Fruit fly (Drosophila melanogaster) whole organism, embryonic: ENCODE results near the gene Lrr47.

Source experiments
- Awh ChIP-seq: fragments of 200-800 bp; sonication (Bioruptor generic); IDR thresholded peaks from 2 replicates; pipeline ENCODE4, ENCODE4 v1.3.6; 2022; ENCODE audit warnings: missing biosample characterization, missing genetic modification characterization
- B-H2 ChIP-seq: fragments of 200-800 bp; sonication (Bioruptor generic); optimal IDR thresholded peaks from 2 replicates; lab custom pipeline; 2018; ENCODE audit warnings: missing biosample characterization, mild to moderate bottlenecking, missing genetic modification characterization
- Bgb ChIP-seq: fragments of 200-800 bp; sonication (Bioruptor generic); IDR thresholded peaks from 2 replicates; pipeline ENCODE4 v1.3.6; 2022; ENCODE audit warnings: missing biosample characterization, missing genetic modification characterization; ENCODE audit not compliant: partially characterized antibody
- CG12219 ChIP-seq: fragments of 200-800 bp; sonication (Bioruptor generic); optimal IDR thresholded peaks from 3 replicates; lab custom pipeline; 2018; ENCODE audit warnings: missing biosample characterization, mild to moderate bottlenecking, missing genetic modification characterization
- CG16863 ChIP-seq: fragments of 200-800 bp; sonication (Bioruptor generic); optimal IDR thresholded peaks from 3 replicates; lab custom pipeline; 2016; ENCODE audit warnings: missing biosample characterization, missing genetic modification characterization
- CG2120 ChIP-seq: fragments of 200-800 bp; sonication (Bioruptor generic); optimal IDR thresholded peaks from 3 replicates; lab custom pipeline; 2016; ENCODE audit warnings: missing biosample characterization, missing genetic modification characterization
- CG30403 ChIP-seq: fragments of 200-800 bp; sonication (Bioruptor generic); optimal IDR thresholded peaks from 3 replicates; lab custom pipeline; 2016; ENCODE audit warnings: missing biosample characterization, missing genetic modification characterization
- CG30431 ChIP-seq: fragments of 200-800 bp; sonication (Bioruptor generic); optimal IDR thresholded peaks from 2 replicates; lab custom pipeline; 2017; ENCODE audit warnings: missing biosample characterization, missing genetic modification characterization
- CG34376 ChIP-seq: fragments of 200-800 bp; sonication (Bioruptor generic); optimal IDR thresholded peaks from 2 replicates; lab custom pipeline; 2018; ENCODE audit warnings: missing biosample characterization, mild to moderate bottlenecking, missing genetic modification characterization
- CG4404 ChIP-seq: fragments of 200-800 bp; sonication (Bioruptor generic); IDR thresholded peaks from 2 replicates; pipeline ENCODE4 v1.3.6; 2022; ENCODE audit warnings: missing biosample characterization, missing genetic modification characterization
- CG4707 ChIP-seq: fragments of 200-800 bp; sonication (Bioruptor generic); optimal IDR thresholded peaks from 2 replicates; lab custom pipeline; 2018; ENCODE audit warnings: missing biosample characterization, mild to moderate bottlenecking, missing genetic modification characterization, moderate library complexity
- CG5953 ChIP-seq: fragments of 200-800 bp; sonication (Bioruptor generic); IDR thresholded peaks from 2 replicates; pipeline ENCODE4 v1.3.6; 2022; ENCODE audit warnings: missing biosample characterization, missing genetic modification characterization
- CG6254 ChIP-seq: fragments of 200-800 bp; sonication (Bioruptor generic); optimal IDR thresholded peaks from 3 replicates; lab custom pipeline; 2017; ENCODE audit warnings: mild to moderate bottlenecking, missing biosample characterization, missing genetic modification reagents, missing genetic modification characterization
- CG7786 ChIP-seq: fragments of 200-800 bp; sonication (Bioruptor generic); optimal IDR thresholded peaks from 2 replicates; lab custom pipeline; 2016; ENCODE audit warnings: missing biosample characterization, missing genetic modification characterization
- CG9437 ChIP-seq: fragments of 200-800 bp; sonication (Bioruptor generic); optimal IDR thresholded peaks from 2 replicates; lab custom pipeline; 2018; ENCODE audit warnings: missing biosample characterization, mild to moderate bottlenecking, missing genetic modification characterization
- D19B ChIP-seq: fragments of 200-800 bp; sonication (Bioruptor generic); optimal IDR thresholded peaks from 2 replicates; lab custom pipeline; 2017; ENCODE audit warnings: missing biosample characterization, mild to moderate bottlenecking, missing genetic modification characterization
- Dad ChIP-seq: fragments of 200-800 bp; sonication (Bioruptor generic); optimal IDR thresholded peaks from 3 replicates; lab custom pipeline; 2016; ENCODE audit warnings: missing biosample characterization, missing genetic modification characterization
- ERR ChIP-seq: fragments of 200-800 bp; sonication (Bioruptor generic); optimal IDR thresholded peaks from 2 replicates; lab custom pipeline; 2016; ENCODE audit warnings: missing biosample characterization, missing genetic modification characterization
- Ets97D ChIP-seq: fragments of 200-800 bp; sonication (Bioruptor generic); optimal IDR thresholded peaks from 3 replicates; lab custom pipeline; 2016; ENCODE audit warnings: missing biosample characterization, missing genetic modification characterization
- Fer1 ChIP-seq: fragments of 200-800 bp; sonication (Bioruptor generic); optimal IDR thresholded peaks from 2 replicates; lab custom pipeline; 2017; ENCODE audit warnings: missing biosample characterization, mild to moderate bottlenecking, missing genetic modification characterization
- Gsc ChIP-seq: fragments of 200-800 bp; sonication (Bioruptor generic); IDR thresholded peaks from 2 replicates; pipeline ENCODE4 v1.3.6; 2022; ENCODE audit warnings: missing biosample characterization, missing genetic modification characterization
- Hey ChIP-seq: fragments of 200-800 bp; sonication (Bioruptor generic); optimal IDR thresholded peaks from 3 replicates; lab custom pipeline; 2018; ENCODE audit warnings: missing biosample characterization, mild to moderate bottlenecking, missing genetic modification characterization
- HmgZ ChIP-seq: fragments of 200-800 bp; sonication (Bioruptor generic); optimal IDR thresholded peaks from 2 replicates; lab custom pipeline; 2018; ENCODE audit warnings: missing biosample characterization, mild to moderate bottlenecking, missing genetic modification characterization
- Hmr ChIP-seq: fragments of 200-800 bp; sonication (Bioruptor generic); optimal IDR thresholded peaks from 3 replicates; lab custom pipeline; 2017; ENCODE audit warnings: mild to moderate bottlenecking, missing biosample characterization, missing genetic modification reagents, missing genetic modification characterization
- Med ChIP-seq: fragments of 200-800 bp; sonication (Bioruptor generic); peaks from one replicate; lab custom pipeline; 2016; ENCODE audit warnings: missing biosample characterization, missing genetic modification characterization, mild to moderate bottlenecking, inconsistent platforms, moderate library complexity
- Nf-YC ChIP-seq: fragments of 200-800 bp; optimal IDR thresholded peaks from 3 replicates; lab custom pipeline; 2019; ENCODE audit warnings: missing biosample characterization, mild to moderate bottlenecking, missing genetic modification characterization, moderate library complexity
- Opbp ChIP-seq: fragments of 200-800 bp; sonication (Bioruptor generic); IDR thresholded peaks from 3 replicates; pipeline ENCODE4 v1.3.6; 2022; ENCODE audit warnings: missing biosample characterization, missing genetic modification characterization; ENCODE audit not compliant: partially characterized antibody
- Tbp ChIP-seq: fragments of >200 bp; optimal IDR thresholded peaks from 2 replicates; lab custom pipeline; 2018; ENCODE audit warnings: missing biosample characterization, missing genetic modification characterization
- Trl ChIP-seq, 3 experiments: fragments of >200 bp in 2 of 3; fragments of 200-800 bp in 1 of 3; sonication (Bioruptor generic) in 1 of 3; optimal IDR thresholded peaks; 2 replicates in 1 of 3; 3 replicates in 2 of 3; lab custom pipeline; 2016 to 2017; ENCODE audit warnings: missing biosample characterization in 1 of 3, missing genetic modification characterization in 1 of 3
- YL-1 ChIP-seq: fragments of 200-800 bp; sonication (Bioruptor generic); optimal IDR thresholded peaks from 3 replicates; lab custom pipeline; 2017; ENCODE audit warnings: missing biosample characterization, mild to moderate bottlenecking, missing genetic modification characterization
- amos ChIP-seq: fragments of 200-800 bp; sonication (Bioruptor generic); IDR thresholded peaks from 2 replicates; pipeline ENCODE4 v1.3.6; 2022; ENCODE audit warnings: missing biosample characterization, missing genetic modification characterization; ENCODE audit not compliant: partially characterized antibody
- ap ChIP-seq: fragments of 200-800 bp; sonication (Bioruptor generic); IDR thresholded peaks from 2 replicates; pipeline ENCODE4 v1.3.6; 2022; ENCODE audit warnings: missing biosample characterization, missing genetic modification characterization
- bigmax ChIP-seq: fragments of 200-800 bp; sonication (Bioruptor generic); optimal IDR thresholded peaks from 2 replicates; lab custom pipeline; 2018; ENCODE audit warnings: missing biosample characterization, mild to moderate bottlenecking, missing genetic modification characterization
- bsh ChIP-seq, 2 experiments: fragments of 200-800 bp; sonication (Bioruptor generic); optimal IDR thresholded peaks; 2 replicates each; lab custom pipeline; 2017 to 2018; ENCODE audit warnings: mild to moderate bottlenecking in 2 of 2, missing biosample characterization in 2 of 2, missing genetic modification characterization in 2 of 2, moderate library complexity in 1 of 2
- corto ChIP-seq: fragments of 200-800 bp; sonication (Bioruptor generic); optimal IDR thresholded peaks from 2 replicates; lab custom pipeline; 2016; ENCODE audit warnings: missing biosample characterization, mild to moderate bottlenecking, missing genetic modification characterization, moderate library complexity
- danr ChIP-seq: fragments of 200-800 bp; sonication (Bioruptor generic); IDR thresholded peaks from 2 replicates; pipeline ENCODE4 v1.3.6; 2022; ENCODE audit warnings: missing biosample characterization, missing genetic modification characterization
- lbe ChIP-seq: fragments of 200-800 bp; sonication (Bioruptor generic); optimal IDR thresholded peaks from 2 replicates; lab custom pipeline; 2016; ENCODE audit warnings: missing biosample characterization, mild to moderate bottlenecking, missing genetic modification characterization
- odd ChIP-seq: fragments of 200-800 bp; sonication (Bioruptor generic); optimal IDR thresholded peaks from 2 replicates; lab custom pipeline; 2017; ENCODE audit warnings: missing biosample characterization, mild to moderate bottlenecking, missing genetic modification characterization
- otp ChIP-seq: fragments of 200-800 bp; sonication (Bioruptor generic); IDR thresholded peaks from 3 replicates; pipeline ENCODE4, ENCODE4 v1.3.6; 2022; ENCODE audit warnings: missing biosample characterization, missing genetic modification characterization
- phol ChIP-seq: fragments of 200-800 bp; sonication (Bioruptor generic); optimal IDR thresholded peaks from 3 replicates; lab custom pipeline; 2018; ENCODE audit warnings: missing biosample characterization, mild to moderate bottlenecking, missing genetic modification characterization, moderate library complexity
- repo ChIP-seq: fragments of 200-800 bp; sonication (Bioruptor generic); optimal IDR thresholded peaks from 2 replicates; lab custom pipeline; 2016; ENCODE audit warnings: missing biosample characterization, missing genetic modification characterization
- row ChIP-seq: fragments of 200-800 bp; sonication (Bioruptor generic); IDR thresholded peaks from 3 replicates; pipeline ENCODE4 v1.3.6; 2022; ENCODE audit warnings: missing biosample characterization, missing genetic modification characterization
- sens ChIP-seq: fragments of 200-800 bp; sonication (Bioruptor generic); peaks from one replicate; lab custom pipeline; 2016; ENCODE audit warnings: missing biosample characterization, missing genetic modification characterization
- slbo ChIP-seq: fragments of 200-800 bp; sonication (Bioruptor generic); IDR thresholded peaks from 2 replicates; pipeline ENCODE4 v1.3.6; 2022; ENCODE audit warnings: missing biosample characterization, missing genetic modification characterization
- tgo ChIP-seq: fragments of 200-800 bp; sonication (Bioruptor generic); IDR thresholded peaks from 3 replicates; pipeline ENCODE4 v1.3.6; 2022; ENCODE audit warnings: missing biosample characterization, missing genetic modification characterization
- tio ChIP-seq: fragments of 200-800 bp; sonication (Bioruptor generic); optimal IDR thresholded peaks from 2 replicates; lab custom pipeline; 2017; ENCODE audit warnings: missing biosample characterization, missing genetic modification characterization, inconsistent platforms
- ttk ChIP-seq: fragments of 200-800 bp; sonication (Bioruptor generic); IDR thresholded peaks from 2 replicates; pipeline ENCODE4 v2.1.2; 2022; ENCODE audit warnings: missing biosample characterization, missing genetic modification characterization
- unc-4 ChIP-seq: fragments of 200-800 bp; sonication (Bioruptor generic); IDR thresholded peaks from 2 replicates; pipeline ENCODE4 v1.3.6; 2022; ENCODE audit warnings: missing biosample characterization, missing genetic modification characterization; ENCODE audit not compliant: partially characterized antibody
- vfl ChIP-seq: fragments of 200-800 bp; sonication (Bioruptor generic); optimal IDR thresholded peaks from 2 replicates; lab custom pipeline; 2016; ENCODE audit warnings: missing biosample characterization, missing genetic modification characterization

Gene Lrr47

dm6 chr2L:10555269-10555668 is 38.1 kb downstream of the Lrr47 start (continued):
- TF ChIP-seq tgo (GFP tag; lab: Robert Waterston, UW) (peak; percentile 19; the same call in 1 of the 3 replicates), CG34376 (GFP tag; lab: Kevin White, UChicago) (no peak), CG4707 (GFP tag; lab: Kevin White, UChicago) (no peak), CG12219 (GFP tag; lab: Kevin White, UChicago) (no peak), otp (GFP tag; lab: Robert Waterston, UW) (0 out of 3 replicates have a peak, but pooled peaks have one; percentile 27)

dm6 chr2L:10565674-10566073 is 48.5 kb downstream of the Lrr47 start:
- peak; percentile 34 for TF ChIP-seq CG30403
- TF ChIP-seq Fer1 (GFP tag; lab: Kevin White, UChicago), result peak; percentile 84
- peak; percentile 86 for TF ChIP-seq sens (GFP tag; lab: Kevin White, UChicago)
- TF ChIP-seq CG5953, result no peak
- TF ChIP-seq Tbp (GFP tag; lab: Kevin White, UChicago), result no peak
- TF ChIP-seq vfl, result peak; percentile 3
- TF ChIP-seq CG12219 (GFP tag; lab: Kevin White, UChicago), result peak; percentile 48
- no peak for TF ChIP-seq lbe (GFP tag; lab: Kevin White, UChicago)
- TF ChIP-seq slbo (GFP tag; lab: Robert Waterston, UW), result peak; percentile 73
- no peak for TF ChIP-seq Opbp (GFP tag; lab: Robert Waterston, UW)
- TF ChIP-seq repo (GFP tag; lab: Kevin White, UChicago), result no peak
- no peak for TF ChIP-seq Nf-YC (tag; lab: Kevin White, UChicago)
- peak; percentile 38 for TF ChIP-seq HmgZ (tag; lab: Kevin White, UChicago)
- TF ChIP-seq CG30431 (GFP tag; lab: Kevin White, UChicago), result no peak
- no peak for TF ChIP-seq Bgb (GFP tag; lab: Robert Waterston, UW)
- TF ChIP-seq CG7786 (GFP tag; lab: Kevin White, UChicago), result peak; percentile 24
- TF ChIP-seq amos, result no peak
- TF ChIP-seq ERR (GFP tag; lab: Kevin White, UChicago), result peak; percentile 32
- TF ChIP-seq CG6254 (GFP tag; lab: Kevin White, UChicago), result no peak
- peak; percentile 4 for TF ChIP-seq CG16863 (GFP tag; lab: Kevin White, UChicago)
- TF ChIP-seq Med (GFP tag; lab: Kevin White, UChicago), result peak; percentile 91
- peak; percentile 53; the same call in 1 of the 2 replicates for TF ChIP-seq Awh (GFP tag; lab: Robert Waterston, UW)
- peak; percentile 78 for TF ChIP-seq CG2120 (GFP tag; lab: Kevin White, UChicago)
- TF ChIP-seq Hey, result no peak
- TF ChIP-seq YL-1, result no peak
- peak; percentile 41 for TF ChIP-seq D19B (GFP tag; lab: Kevin White, UChicago)
- no peak for TF ChIP-seq ttk (GFP tag; lab: Robert Waterston, UW)
- no peak for TF ChIP-seq Ets97D
- no peak for TF ChIP-seq B-H2 (GFP tag; lab: Kevin White, UChicago)
- peak; percentile 34; the same call in 1 of the 2 replicates for TF ChIP-seq CG4404 (GFP tag; lab: Robert Waterston, UW)
- no peak for TF ChIP-seq danr (GFP tag; lab: Robert Waterston, UW)
- TF ChIP-seq corto (GFP tag; lab: Kevin White, UChicago), result no peak
- TF ChIP-seq bsh (GFP tag; optimal IDR thresholded peaks at IDR 0.05; lab: Kevin White, UChicago), result peak in 1 of 2 experiments; percentile 11
- peak; percentile 70 for TF ChIP-seq row (GFP tag; lab: Robert Waterston, UW)
- peak; percentile 6 for TF ChIP-seq phol
- TF ChIP-seq Gsc (GFP tag; lab: Robert Waterston, UW), result no peak
- TF ChIP-seq odd (GFP tag; lab: Kevin White, UChicago), result peak; percentile 9
- TF ChIP-seq Trl (optimal IDR thresholded peaks at IDR 0.05; lab: Kevin White, UChicago), result no peak
- TF ChIP-seq Trl (GFP tag; optimal IDR thresholded peaks at IDR 0.05; lab: Kevin White, UChicago), result peak; percentile 8
- no peak for TF ChIP-seq tio
- no peak for TF ChIP-seq unc-4 (GFP tag; lab: Robert Waterston, UW)
- no peak for TF ChIP-seq ap (GFP tag; lab: Robert Waterston, UW)
- TF ChIP-seq Hmr (GFP tag; lab: Kevin White, UChicago), result peak; percentile 81
- TF ChIP-seq bigmax (GFP tag; lab: Kevin White, UChicago), result no peak
- TF ChIP-seq CG9437, result no peak
- TF ChIP-seq Dad (GFP tag; lab: Kevin White, UChicago), result no peak
